Fruit fly (Drosophila melanogaster) whole organism, prepupa: ENCODE results near the gene Pde11.

Experiments used
- Blimp-1 ChIP-seq: fragments of 200-800 bp; sonication (Bioruptor generic); optimal IDR thresholded peaks from 3 replicates; lab custom pipeline; 2017; ENCODE audit warnings: missing biosample characterization, missing genetic modification characterization, mild to moderate bottlenecking, moderate library complexity, missing genetic modification reagents
- CG10631 ChIP-seq: fragments of 200-800 bp; sonication (Bioruptor generic); optimal IDR thresholded peaks from 2 replicates; lab custom pipeline; 2016; ENCODE audit warnings: missing biosample characterization, missing genetic modification characterization
- CG10669 ChIP-seq: fragments of 200-800 bp; sonication (Bioruptor generic); optimal IDR thresholded peaks from 3 replicates; lab custom pipeline; 2018; ENCODE audit warnings: missing biosample characterization, mild to moderate bottlenecking, missing genetic modification characterization, moderate library complexity
- CG11294 ChIP-seq: fragments of 200-800 bp; sonication (Bioruptor generic); IDR thresholded peaks from 2 replicates; pipeline ENCODE4 v1.3.6; 2022; ENCODE audit warnings: missing biosample characterization, missing genetic modification characterization
- CG11762 ChIP-seq: fragments of 200-800 bp; sonication (Bioruptor generic); optimal IDR thresholded peaks from 3 replicates; lab custom pipeline; 2016; ENCODE audit warnings: missing biosample characterization, missing genetic modification characterization; ENCODE audit not compliant: insufficient read depth
- CG11902 ChIP-seq: fragments of 200-800 bp; sonication (Bioruptor generic); optimal IDR thresholded peaks from 3 replicates; lab custom pipeline; 2016; ENCODE audit warnings: missing biosample characterization, missing genetic modification characterization
- CG1621 ChIP-seq: fragments of 200-800 bp; sonication (Bioruptor generic); optimal IDR thresholded peaks from 3 replicates; lab custom pipeline; 2018; ENCODE audit warnings: missing biosample characterization, mild to moderate bottlenecking, missing genetic modification characterization
- CG16779 ChIP-seq: fragments of 200-800 bp; sonication (Bioruptor generic); optimal IDR thresholded peaks from 3 replicates; lab custom pipeline; 2017; ENCODE audit warnings: missing biosample characterization, mild to moderate bottlenecking, missing genetic modification characterization
- CG3032 ChIP-seq: fragments of 200-800 bp; optimal IDR thresholded peaks from 2 replicates; lab custom pipeline; 2019; ENCODE audit warnings: missing biosample characterization, mild to moderate bottlenecking, missing genetic modification characterization, moderate library complexity
- CG31627 ChIP-seq: fragments of 200-800 bp; sonication (Bioruptor generic); optimal IDR thresholded peaks from 3 replicates; lab custom pipeline; 2016; ENCODE audit warnings: missing biosample characterization, missing genetic modification characterization
- CG32006 ChIP-seq: fragments of 200-800 bp; sonication (Bioruptor generic); optimal IDR thresholded peaks from 3 replicates; lab custom pipeline; 2017; ENCODE audit warnings: missing biosample characterization, mild to moderate bottlenecking, missing genetic modification characterization
- CG34406 ChIP-seq: fragments of 200-800 bp; sonication (Bioruptor generic); optimal IDR thresholded peaks from 3 replicates; lab custom pipeline; 2016; ENCODE audit warnings: missing biosample characterization, missing genetic modification characterization
- CG4318 ChIP-seq: fragments of 200-800 bp; sonication (Bioruptor generic); optimal IDR thresholded peaks from 3 replicates; lab custom pipeline; 2017; ENCODE audit warnings: missing biosample characterization, mild to moderate bottlenecking, missing genetic modification characterization
- CG6163 ChIP-seq: fragments of 200-800 bp; sonication (Bioruptor generic); IDR thresholded peaks from 3 replicates; pipeline ENCODE4 v1.3.6; 2022; ENCODE audit warnings: missing biosample characterization, missing genetic modification characterization
- CG6276 ChIP-seq: fragments of 200-800 bp; sonication (Bioruptor generic); optimal IDR thresholded peaks from 2 replicates; lab custom pipeline; 2017; ENCODE audit warnings: missing biosample characterization, mild to moderate bottlenecking, missing genetic modification characterization
- CG6792 ChIP-seq: fragments of 200-800 bp; sonication (Bioruptor generic); optimal IDR thresholded peaks from 3 replicates; lab custom pipeline; 2016; ENCODE audit warnings: missing biosample characterization, missing genetic modification characterization
- CG6854 ChIP-seq: fragments of 200-800 bp; sonication (Bioruptor generic); optimal IDR thresholded peaks from 2 replicates; lab custom pipeline; 2017; ENCODE audit warnings: missing biosample characterization, mild to moderate bottlenecking, missing genetic modification characterization
- CG8119 ChIP-seq: fragments of 200-800 bp; sonication (Bioruptor generic); IDR thresholded peaks from 3 replicates; pipeline ENCODE4 v1.3.6; 2022; ENCODE audit warnings: missing biosample characterization, missing genetic modification characterization
- CG8319 ChIP-seq: fragments of 200-800 bp; sonication (Bioruptor generic); optimal IDR thresholded peaks from 3 replicates; lab custom pipeline; 2016; ENCODE audit warnings: missing biosample characterization, missing genetic modification characterization
- Eip75B ChIP-seq: fragments of 200-800 bp; sonication (Bioruptor generic); optimal IDR thresholded peaks from 3 replicates; lab custom pipeline; 2016; ENCODE audit warnings: missing biosample characterization, missing genetic modification characterization
- Eip78C ChIP-seq: fragments of 200-800 bp; sonication (Bioruptor generic); peaks from one replicate; lab custom pipeline; 2016; ENCODE audit warnings: missing biosample characterization, missing genetic modification characterization
- Eip93F ChIP-seq: fragments of 200-800 bp; sonication (Bioruptor generic); optimal IDR thresholded peaks from 2 replicates; lab custom pipeline; 2016; ENCODE audit warnings: missing biosample characterization, mild to moderate bottlenecking, missing genetic modification characterization
- Ets21C ChIP-seq: fragments of 200-800 bp; sonication (Bioruptor generic); optimal IDR thresholded peaks from 3 replicates; lab custom pipeline; 2016; ENCODE audit warnings: missing biosample characterization, missing genetic modification characterization
- Hr39 ChIP-seq: fragments of 200-800 bp; sonication (Bioruptor generic); optimal IDR thresholded peaks from 2 replicates; lab custom pipeline; 2016; ENCODE audit warnings: missing biosample characterization, missing genetic modification characterization
- Hr4 ChIP-seq: fragments of 200-800 bp; sonication (Bioruptor generic); optimal IDR thresholded peaks from 3 replicates; lab custom pipeline; 2016; ENCODE audit warnings: missing biosample characterization, missing genetic modification characterization
- Lpt ChIP-seq: fragments of 200-800 bp; sonication (Bioruptor generic); optimal IDR thresholded peaks from 3 replicates; lab custom pipeline; 2016; ENCODE audit warnings: missing biosample characterization, missing genetic modification characterization
- OdsH ChIP-seq: fragments of 200-800 bp; sonication (Bioruptor generic); optimal IDR thresholded peaks from 3 replicates; lab custom pipeline; 2016; ENCODE audit warnings: missing biosample characterization, missing genetic modification characterization
- Sox102F ChIP-seq: fragments of 200-800 bp; sonication (Bioruptor generic); optimal IDR thresholded peaks from 2 replicates; lab custom pipeline; 2016; ENCODE audit warnings: missing biosample characterization, mild to moderate bottlenecking, missing genetic modification characterization
- Sox14 ChIP-seq: fragments of 200-800 bp; sonication (Bioruptor generic); optimal IDR thresholded peaks from 3 replicates; lab custom pipeline; 2016; ENCODE audit warnings: missing biosample characterization, missing genetic modification characterization
- acj6 ChIP-seq: fragments of 200-800 bp; sonication (Bioruptor generic); optimal IDR thresholded peaks from 3 replicates; lab custom pipeline; 2016; ENCODE audit warnings: missing biosample characterization, missing genetic modification characterization
- dac ChIP-seq: fragments of 200-800 bp; sonication (Bioruptor generic); optimal IDR thresholded peaks from 2 replicates; lab custom pipeline; 2017; ENCODE audit warnings: missing biosample characterization, mild to moderate bottlenecking, missing genetic modification characterization
- fd59A ChIP-seq: fragments of 200-800 bp; sonication (Bioruptor generic); optimal IDR thresholded peaks from 2 replicates; lab custom pipeline; 2017; ENCODE audit warnings: missing biosample characterization, mild to moderate bottlenecking, missing genetic modification characterization, missing genetic modification reagents
- fkh ChIP-seq: fragments of 200-800 bp; sonication (Bioruptor generic); optimal IDR thresholded peaks from 3 replicates; lab custom pipeline; 2017; ENCODE audit warnings: missing biosample characterization, mild to moderate bottlenecking, missing genetic modification characterization, moderate library complexity
- lz ChIP-seq: fragments of 200-800 bp; sonication (Bioruptor generic); optimal IDR thresholded peaks from 3 replicates; lab custom pipeline; 2016; ENCODE audit warnings: missing biosample characterization, missing genetic modification characterization
- net ChIP-seq: fragments of 200-800 bp; sonication (Bioruptor generic); optimal IDR thresholded peaks from 3 replicates; lab custom pipeline; 2016; ENCODE audit warnings: missing biosample characterization, missing genetic modification characterization
- pdm3 ChIP-seq: fragments of 200-800 bp; sonication (Bioruptor generic); optimal IDR thresholded peaks from 3 replicates; lab custom pipeline; 2016; ENCODE audit warnings: missing biosample characterization, missing genetic modification characterization
- salr ChIP-seq, 2 experiments: fragments of 200-800 bp; sonication (Bioruptor generic); optimal IDR thresholded peaks; 3 replicates each; lab custom pipeline; 2016 to 2018; ENCODE audit warnings: missing biosample characterization in 2 of 2, missing genetic modification characterization in 2 of 2, mild to moderate bottlenecking in 1 of 2
- spab ChIP-seq: fragments of 200-800 bp; sonication (Bioruptor generic); optimal IDR thresholded peaks from 2 replicates; lab custom pipeline; 2017; ENCODE audit warnings: missing biosample characterization, mild to moderate bottlenecking, missing genetic modification characterization, missing genetic modification reagents
- ss ChIP-seq, 2 experiments: fragments of 200-800 bp; sonication (Bioruptor generic); optimal IDR thresholded peaks; 2 replicates in 1 of 2; 3 replicates in 1 of 2; lab custom pipeline; 2017 to 2018; ENCODE audit warnings: mild to moderate bottlenecking in 2 of 2, missing biosample characterization in 2 of 2, missing genetic modification characterization in 2 of 2, moderate library complexity in 1 of 2
- topi ChIP-seq: fragments of 200-800 bp; sonication (Bioruptor generic); optimal IDR thresholded peaks from 3 replicates; lab custom pipeline; 2016; ENCODE audit warnings: missing biosample characterization, missing genetic modification characterization
- vri ChIP-seq: fragments of 200-800 bp; sonication (Bioruptor generic); optimal IDR thresholded peaks from 3 replicates; lab custom pipeline; 2016; ENCODE audit warnings: missing biosample characterization, mild to moderate bottlenecking, missing genetic modification characterization

The Pde11 gene

DNA sequence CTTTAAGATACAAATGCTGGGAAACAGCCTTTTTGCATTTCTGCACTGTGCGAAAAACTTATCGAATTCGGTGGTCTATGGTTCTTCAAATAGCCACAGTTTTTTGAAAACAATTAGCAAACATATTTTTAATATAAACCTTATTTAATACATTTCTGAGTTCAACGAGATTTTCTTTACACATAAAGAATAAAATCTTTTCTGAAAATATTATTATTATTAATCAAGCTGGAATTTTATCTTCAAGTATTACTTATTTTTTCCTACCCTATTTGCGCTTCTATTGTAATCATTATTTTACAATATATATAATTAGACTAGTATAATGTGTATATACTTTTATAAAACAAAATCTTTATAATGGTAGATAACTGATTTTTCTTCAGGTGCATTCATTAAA, 108.0 kb downstream of the Pde11 start (continued):
- TF ChIP-seq fd59A (GFP tag; lab: Kevin White, UChicago) (peak; percentile 44), Ets21C (GFP tag; lab: Kevin White, UChicago) (no peak), Blimp-1 (GFP tag; lab: Kevin White, UChicago) (peak; percentile 23), CG11902 (no peak), dac (GFP tag; lab: Kevin White, UChicago) (no peak), CG4318 (GFP tag; lab: Kevin White, UChicago) (peak; percentile 70), CG16779 (tag; lab: Kevin White, UChicago) (peak; percentile 44), net (GFP tag; lab: Kevin White, UChicago) (peak; percentile 46), CG32006 (GFP tag; lab: Kevin White, UChicago) (peak; percentile 90), CG8319 (GFP tag; lab: Kevin White, UChicago) (no peak), OdsH (GFP tag; lab: Kevin White, UChicago) (peak; percentile 53), CG6792 (peak; percentile 57), ss (GFP tag; optimal IDR thresholded peaks at IDR 0.05; lab: Kevin White, UChicago) (peak in 1 of 2 experiments; percentile 52), Lpt (GFP tag; lab: Kevin White, UChicago) (no peak), CG6276 (GFP tag; lab: Kevin White, UChicago) (peak; percentile 64), CG10631 (peak; percentile 77), Eip75B (peak; percentile 25), Eip78C (peak; percentile 88), Sox102F (GFP tag; lab: Kevin White, UChicago) (peak; percentile 33), CG6163 (GFP tag; lab: Robert Waterston, UW) (peak; percentile 74; the same call in 2 of the 3 replicates), pdm3 (peak; percentile 61), salr (GFP tag; optimal IDR thresholded peaks at IDR 0.05; lab: Kevin White, UChicago) (peak in 1 of 2 experiments; percentile 71), topi (GFP tag; lab: Kevin White, UChicago) (peak; percentile 30), CG11762 (GFP tag; lab: Kevin White, UChicago) (no peak), Sox14 (GFP tag; lab: Kevin White, UChicago) (peak; percentile 33), CG10669 (GFP tag; lab: Kevin White, UChicago) (peak; percentile 58), lz (peak; percentile 30), fkh (no peak), CG6854 (GFP tag; lab: Kevin White, UChicago) (no peak), CG31627 (no peak), acj6 (GFP tag; lab: Kevin White, UChicago) (peak; percentile 64), CG8119 (GFP tag; lab: Robert Waterston, UW) (peak; percentile 75), Hr39 (GFP tag; lab: Kevin White, UChicago) (no peak), CG3032 (tag; lab: Kevin White, UChicago) (peak; percentile 72), CG11294 (no peak), Hr4 (peak; percentile 57), CG34406 (GFP tag; lab: Kevin White, UChicago) (peak; percentile 75), CG1621 (tag; lab: Kevin White, UChicago) (no peak), Eip93F (no peak), spab (peak; percentile 70), vri (GFP tag; lab: Kevin White, UChicago) (no peak)
